Worm (Caenorhabditis elegans) whole organism, L1 larva: ENCODE results near the gene rle-1.

Experiments
- C34B4.2 ChIP-seq: sonication (generic microtip); optimal IDR thresholded peaks from 2 replicates; lab custom pipeline; 2017; ENCODE audit warnings: mild to moderate bottlenecking, missing genetic modification characterization, missing compliant biosample characterization
- Y116A8C.19 ChIP-seq: sonication (generic microtip); optimal IDR thresholded peaks from 2 replicates; lab custom pipeline; 2016; ENCODE audit warnings: missing compliant biosample characterization, missing genetic modification characterization, borderline replicate concordance
- aha-1 ChIP-seq: fragments of 150-350 bp; optimal IDR thresholded peaks from 2 replicates; lab custom pipeline; 2014; ENCODE audit warnings: missing biosample characterization, missing genetic modification characterization
- alr-1 ChIP-seq: fragments of 200-800 bp; sonication (Bioruptor generic); optimal IDR thresholded peaks from 2 replicates; lab custom pipeline; 2018; ENCODE audit warnings: borderline replicate concordance, mild to moderate bottlenecking, missing genetic modification characterization, missing compliant biosample characterization
- aly-2 ChIP-seq: fragments of 150-350 bp; optimal IDR thresholded peaks from 2 replicates; lab custom pipeline; 2014; ENCODE audit warnings: missing biosample characterization, missing genetic modification characterization
- blmp-1 ChIP-seq: fragments of 150-350 bp; optimal IDR thresholded peaks from 2 replicates; lab custom pipeline; 2014; ENCODE audit warnings: missing biosample characterization, missing genetic modification characterization
- ceh-63 ChIP-seq: fragments of 200-800 bp; sonication (Bioruptor generic); optimal IDR thresholded peaks from 2 replicates; lab custom pipeline; 2018; ENCODE audit warnings: mild to moderate bottlenecking, missing genetic modification characterization, missing compliant biosample characterization
- ceh-82 ChIP-seq, 3 experiments: fragments of 150-350 bp in 1 of 3; sonication (generic microtip) in 2 of 3; optimal IDR thresholded peaks; 2 replicates each; lab custom pipeline; 2014 to 2017; ENCODE audit warnings: missing biosample characterization in 3 of 3, missing genetic modification characterization in 3 of 3
- dsc-1 ChIP-seq: sonication (generic microtip); optimal IDR thresholded peaks from 2 replicates; lab custom pipeline; 2016; ENCODE audit warnings: mild to moderate bottlenecking, missing genetic modification characterization, missing compliant biosample characterization
- efl-3 ChIP-seq: fragments of 200-800 bp; sonication (Bioruptor generic); optimal IDR thresholded peaks from 2 replicates; lab custom pipeline; 2018; ENCODE audit warnings: mild to moderate bottlenecking, missing genetic modification characterization, missing compliant biosample characterization
- elt-2 ChIP-seq: sonication (generic microtip); optimal IDR thresholded peaks from 2 replicates; lab custom pipeline; 2016; ENCODE audit warnings: missing genetic modification characterization, mild to moderate bottlenecking, inconsistent platforms, missing compliant biosample characterization, missing genetic modification reagents
- elt-3 ChIP-seq, 6 experiments: fragments of 150-350 bp in 1 of 6; sonication (generic microtip); optimal IDR thresholded peaks; 2 replicates each; lab custom pipeline; 2017 to 2018; ENCODE audit warnings: missing biosample characterization in 6 of 6, missing genetic modification characterization in 6 of 6, inconsistent platforms in 1 of 6
- ets-5 ChIP-seq: fragments of 200-800 bp; sonication (Bioruptor generic); IDR thresholded peaks from 2 replicates; pipeline ENCODE4 v1.3.6; 2022; ENCODE audit warnings: missing genetic modification characterization, missing compliant biosample characterization
- fkh-10 ChIP-seq: sonication (generic microtip); optimal IDR thresholded peaks from 2 replicates; lab custom pipeline; 2017; ENCODE audit warnings: missing biosample characterization, missing genetic modification reagents, missing genetic modification characterization
- fkh-8 ChIP-seq: sonication (generic microtip); optimal IDR thresholded peaks from 2 replicates; lab custom pipeline; 2016; ENCODE audit warnings: mild to moderate bottlenecking, missing genetic modification characterization, missing compliant biosample characterization
- fos-1 ChIP-seq: fragments of 150-350 bp; optimal IDR thresholded peaks from 2 replicates; lab custom pipeline; 2014; ENCODE audit warnings: missing biosample characterization, missing genetic modification characterization
- grh-1 ChIP-seq: fragments of 200-800 bp; sonication (Bioruptor generic); IDR thresholded peaks from 2 replicates; pipeline ENCODE4 v1.3.6; 2022; ENCODE audit warnings: missing genetic modification reagents, missing genetic modification characterization, missing compliant biosample characterization
- hlh-17 ChIP-seq: fragments of 200-800 bp; sonication (Bioruptor generic); optimal IDR thresholded peaks from 2 replicates; lab custom pipeline; 2018; ENCODE audit warnings: missing genetic modification characterization, mild to moderate bottlenecking, missing compliant biosample characterization, moderate library complexity, borderline replicate concordance
- hlh-4 ChIP-seq: sonication (generic microtip); optimal IDR thresholded peaks from 2 replicates; lab custom pipeline; 2016; ENCODE audit warnings: mild to moderate bottlenecking, missing genetic modification characterization, missing compliant biosample characterization
- hpl-2 ChIP-seq: fragments of 150-350 bp; optimal IDR thresholded peaks from 2 replicates; lab custom pipeline; 2014; ENCODE audit warnings: missing biosample characterization, missing genetic modification reagents, missing genetic modification characterization
- isw-1 ChIP-seq: fragments of 200-800 bp; sonication (Bioruptor generic); IDR thresholded peaks from 2 replicates; pipeline ENCODE4 v1.3.6; 2022; ENCODE audit warnings: missing genetic modification characterization, missing compliant biosample characterization
- lin-39 ChIP-seq: fragments of 150-350 bp; optimal IDR thresholded peaks from 2 replicates; lab custom pipeline; 2014; ENCODE audit warnings: missing biosample characterization, missing genetic modification reagents, missing genetic modification characterization
- lsy-2 ChIP-seq, 2 experiments: fragments of 150-350 bp; optimal IDR thresholded peaks; 2 replicates each; lab custom pipeline; 2014; ENCODE audit warnings: missing biosample characterization in 2 of 2, missing genetic modification characterization in 2 of 2
- mab-9 ChIP-seq: fragments of 200-800 bp; sonication (Bioruptor generic); IDR thresholded peaks from 2 replicates; pipeline ENCODE4 v1.3.6; 2022; ENCODE audit warnings: missing genetic modification reagents, missing genetic modification characterization, missing compliant biosample characterization
- mef-2 ChIP-seq: fragments of 150-350 bp; optimal IDR thresholded peaks from 2 replicates; lab custom pipeline; 2014; ENCODE audit warnings: missing biosample characterization, missing genetic modification characterization
- mep-1 ChIP-seq: fragments of 150-350 bp; optimal IDR thresholded peaks from 2 replicates; lab custom pipeline; 2014; ENCODE audit warnings: missing biosample characterization, missing genetic modification characterization
- nhr-20 ChIP-seq: sonication (generic microtip); optimal IDR thresholded peaks from 2 replicates; lab custom pipeline; 2016; ENCODE audit warnings: mild to moderate bottlenecking, missing genetic modification characterization, missing compliant biosample characterization
- nhr-47 ChIP-seq: sonication (generic microtip); optimal IDR thresholded peaks from 2 replicates; lab custom pipeline; 2016; ENCODE audit warnings: mild to moderate bottlenecking, missing genetic modification characterization, moderate library complexity, missing compliant biosample characterization
- nhr-71 ChIP-seq: sonication (generic microtip); optimal IDR thresholded peaks from 2 replicates; lab custom pipeline; 2016; ENCODE audit warnings: mild to moderate bottlenecking, missing genetic modification characterization, moderate library complexity, missing compliant biosample characterization
- nhr-76 ChIP-seq: sonication (generic microtip); optimal IDR thresholded peaks from 2 replicates; lab custom pipeline; 2017; ENCODE audit warnings: missing biosample characterization, missing genetic modification characterization
- nhr-85 ChIP-seq: sonication (generic microtip); peaks from one replicate; lab custom pipeline; 2016; ENCODE audit warnings: missing genetic modification characterization, inconsistent platforms, missing compliant biosample characterization
- nhr-90 ChIP-seq: sonication (generic microtip); optimal IDR thresholded peaks from 2 replicates; lab custom pipeline; 2016; ENCODE audit warnings: mild to moderate bottlenecking, missing genetic modification characterization, missing compliant biosample characterization; ENCODE audit not compliant: poor library complexity
- pqm-1 ChIP-seq: sonication (generic microtip); optimal IDR thresholded peaks from 3 replicates; lab custom pipeline; 2017; ENCODE audit warnings: missing biosample characterization, missing genetic modification characterization
- rnt-1 ChIP-seq: sonication (generic microtip); optimal IDR thresholded peaks from 2 replicates; lab custom pipeline; 2016; ENCODE audit warnings: mild to moderate bottlenecking, missing genetic modification characterization, moderate library complexity, missing compliant biosample characterization
- skn-1 ChIP-seq: fragments of 150-350 bp; optimal IDR thresholded peaks from 2 replicates; lab custom pipeline; 2014; ENCODE audit warnings: missing biosample characterization, missing genetic modification characterization
- snpc-4 ChIP-seq: fragments of 150-350 bp; optimal IDR thresholded peaks from 2 replicates; lab custom pipeline; 2014; ENCODE audit warnings: missing biosample characterization, missing genetic modification characterization
- snu-23 ChIP-seq: sonication (generic microtip); optimal IDR thresholded peaks from 2 replicates; lab custom pipeline; 2016; ENCODE audit warnings: missing genetic modification characterization, missing compliant biosample characterization
- swsn-7 ChIP-seq: sonication (generic microtip); optimal IDR thresholded peaks from 2 replicates; lab custom pipeline; 2016; ENCODE audit warnings: missing genetic modification characterization, missing compliant biosample characterization
- tbx-2 ChIP-seq: sonication (generic microtip); optimal IDR thresholded peaks from 2 replicates; lab custom pipeline; 2016; ENCODE audit warnings: missing genetic modification characterization, missing compliant biosample characterization
- tlp-1 ChIP-seq: fragments of 150-350 bp; optimal IDR thresholded peaks from 2 replicates; lab custom pipeline; 2014; ENCODE audit warnings: missing biosample characterization, missing genetic modification characterization
- unc-30 ChIP-seq: sonication (generic microtip); optimal IDR thresholded peaks from 2 replicates; lab custom pipeline; 2017; ENCODE audit warnings: missing biosample characterization, missing genetic modification characterization
- unc-98 ChIP-seq: fragments of 200-800 bp; sonication (Bioruptor generic); IDR thresholded peaks from 2 replicates; pipeline ENCODE4 v1.3.6; 2022; ENCODE audit warnings: missing genetic modification characterization, missing compliant biosample characterization
- xbp-1 ChIP-seq: sonication (generic microtip); optimal IDR thresholded peaks from 2 replicates; lab custom pipeline; 2016; ENCODE audit warnings: missing genetic modification characterization, missing compliant biosample characterization
- zag-1 ChIP-seq: fragments of 150-350 bp; optimal IDR thresholded peaks from 2 replicates; lab custom pipeline; 2014; ENCODE audit warnings: missing biosample characterization, missing genetic modification characterization
- ztf-11 ChIP-seq, 2 experiments: sonication (generic microtip); optimal IDR thresholded peaks; 2 replicates each; lab custom pipeline; 2016 to 2017; ENCODE audit warnings: missing genetic modification characterization in 2 of 2, missing biosample characterization in 1 of 2, missing compliant biosample characterization in 1 of 2
- ztf-4 ChIP-seq: fragments of 150-350 bp; optimal IDR thresholded peaks from 2 replicates; lab custom pipeline; 2014; ENCODE audit warnings: missing biosample characterization, missing genetic modification characterization

rle-1 gene

DNA sequence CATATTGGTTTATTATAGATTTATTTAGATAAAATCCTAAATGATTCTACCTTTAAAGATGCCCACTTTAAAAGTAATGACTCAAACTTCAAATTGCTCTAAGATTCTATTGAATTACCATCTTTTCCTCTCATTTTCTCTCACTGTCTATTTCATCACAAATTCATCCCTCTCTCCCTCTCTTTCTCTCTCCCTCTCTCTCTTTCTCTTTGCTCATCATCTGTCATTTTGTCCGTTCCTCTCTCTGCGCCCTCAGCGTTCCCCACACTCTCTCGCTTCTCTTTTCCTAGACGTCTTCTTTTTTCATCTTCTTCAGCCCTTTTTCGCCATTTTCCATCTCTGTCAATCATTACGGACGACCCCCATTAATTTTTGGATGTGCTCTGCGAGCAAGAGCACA lies 30.9 kb upstream of the rle-1 start (continued):
- TF ChIP-seq efl-3 (GFP tag; lab: Kevin White, UChicago): no peak
- no peak for TF ChIP-seq snpc-4 (tag; lab: Kevin White, UChicago)
- no peak for TF ChIP-seq mab-9 (GFP tag; lab: Robert Waterston, UW)
- TF ChIP-seq skn-1 (tag; lab: Kevin White, UChicago): no peak
- TF ChIP-seq ceh-82 (tag; optimal IDR thresholded peaks at IDR 0.05; lab: Kevin White, UChicago): peak; percentile 89 to 95 (median 94)
- no peak for TF ChIP-seq fkh-10 (GFP tag; lab: Kevin White, UChicago)
- no peak for TF ChIP-seq mep-1 (tag; lab: Kevin White, UChicago)
- TF ChIP-seq nhr-47: peak; percentile 55
- TF ChIP-seq unc-98 (GFP tag; lab: Robert Waterston, UW): no peak
- TF ChIP-seq mef-2 (tag; lab: Kevin White, UChicago): no peak
- TF ChIP-seq hlh-4 (tag; lab: Kevin White, UChicago): no peak
- no peak for TF ChIP-seq blmp-1 (tag; lab: Kevin White, UChicago)
- TF ChIP-seq ceh-63 (GFP tag; lab: Kevin White, UChicago): no peak
- no peak for TF ChIP-seq lin-39 (tag; lab: Kevin White, UChicago)
- peak; percentile 6 for TF ChIP-seq nhr-20 (tag; lab: Kevin White, UChicago)
- peak; percentile 63 for TF ChIP-seq nhr-71
- TF ChIP-seq hlh-17 (GFP tag; lab: Kevin White, UChicago): no peak
- peak; percentile 37 for TF ChIP-seq swsn-7 (tag; lab: Kevin White, UChicago)
- TF ChIP-seq tbx-2 (tag; lab: Kevin White, UChicago): peak; percentile 34
- peak; percentile 5 to 39 for TF ChIP-seq lsy-2 (tag; optimal IDR thresholded peaks at IDR 0.05; lab: Kevin White, UChicago)
- TF ChIP-seq aha-1: peak; percentile 12
- TF ChIP-seq ets-5 (GFP tag; lab: Robert Waterston, UW): no peak
- no peak for TF ChIP-seq elt-3 (tag; optimal IDR thresholded peaks at IDR 0.05; lab: Kevin White, UChicago)
- no peak for TF ChIP-seq hpl-2 (GFP tag; lab: Kevin White, UChicago)
- no peak for TF ChIP-seq nhr-76
- TF ChIP-seq elt-2 (tag; lab: Kevin White, UChicago): no peak
- no peak for TF ChIP-seq tlp-1 (tag; lab: Kevin White, UChicago)
- TF ChIP-seq rnt-1 (tag; lab: Kevin White, UChicago): no peak
- no peak for TF ChIP-seq ztf-4 (tag; lab: Kevin White, UChicago)
- TF ChIP-seq unc-30 (tag; lab: Kevin White, UChicago): no peak
- TF ChIP-seq xbp-1 (tag; lab: Kevin White, UChicago): peak; percentile 22
- TF ChIP-seq nhr-85 (tag; lab: Kevin White, UChicago): no peak
- no peak for TF ChIP-seq C34B4.2
- no peak for TF ChIP-seq zag-1 (tag; lab: Kevin White, UChicago)
- no peak for TF ChIP-seq pqm-1 (tag; lab: Kevin White, UChicago)
- TF ChIP-seq fkh-8: no peak
- no peak for TF ChIP-seq isw-1
- TF ChIP-seq fos-1 (tag; lab: Kevin White, UChicago): no peak
- TF ChIP-seq dsc-1 (tag; lab: Kevin White, UChicago): peak; percentile 47
- TF ChIP-seq grh-1 (GFP tag; lab: Robert Waterston, UW): no peak
- no peak for TF ChIP-seq Y116A8C.19 (tag; lab: Kevin White, UChicago)
- peak; percentile 41 for TF ChIP-seq snu-23
- TF ChIP-seq ztf-11 (tag; optimal IDR thresholded peaks at IDR 0.05; lab: Kevin White, UChicago): peak in 1 of 2 experiments; percentile 28
- no peak for TF ChIP-seq alr-1 (tag; lab: Kevin White, UChicago)
- no peak for TF ChIP-seq nhr-90
- no peak for TF ChIP-seq aly-2 (tag; lab: Kevin White, UChicago)
- TF ChIP-seq, all 84 proteins: peak for 20
